Fruit fly (Drosophila melanogaster): Measurements from ENCODE around the gene Uqcc1.

The Uqcc1 gene

DNA sequence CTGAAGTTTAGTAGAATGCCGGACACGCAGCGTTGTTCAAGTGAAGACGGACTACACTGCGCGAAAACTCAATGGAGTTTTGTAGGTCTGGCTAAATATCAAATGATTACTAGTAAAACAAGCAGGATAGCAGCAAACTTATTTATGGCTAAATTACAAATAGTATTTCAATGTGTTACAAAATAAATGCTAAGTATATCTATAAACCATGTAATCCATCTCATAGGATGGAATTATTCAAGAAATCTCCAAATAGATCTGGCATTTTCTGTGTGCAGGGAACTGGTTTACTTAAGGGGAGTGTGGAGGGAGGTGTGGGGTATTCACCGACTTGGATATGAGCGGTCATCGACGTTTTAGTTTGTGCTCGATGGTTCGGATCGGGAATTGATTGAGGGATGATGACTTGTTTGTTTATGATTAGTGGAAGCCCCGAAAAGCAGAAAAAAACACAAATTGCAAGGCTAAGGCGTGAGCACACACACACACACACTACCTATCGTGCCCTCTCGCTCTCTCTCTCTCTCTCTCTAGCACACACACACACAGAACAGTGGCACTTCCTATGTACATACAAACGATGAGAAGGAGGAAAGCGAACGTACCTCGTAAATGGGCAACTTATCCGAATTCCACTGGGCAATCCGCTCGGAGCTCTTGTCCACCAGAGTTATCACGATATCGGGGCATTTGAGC lies 6.0 kb upstream of the Uqcc1 start (continued):
- TF ChIP-seq CG12219 (GFP tag; optimal IDR thresholded peaks at IDR 0.05) (peak; percentile 90), row (GFP tag; IDR thresholded peaks at IDR 0.05) (peak; percentile 90), CG14667 (GFP tag; IDR thresholded peaks at IDR 0.05) (peak; percentile 64), dysf (GFP tag; IDR thresholded peaks at IDR 0.05) (peak; percentile 88), phol (tag; optimal IDR thresholded peaks at IDR 0.05) (peak; percentile 86), CG12942 (GFP tag; optimal IDR thresholded peaks at IDR 0.05) (peak; percentile 69), Nf-YB (GFP tag; optimal IDR thresholded peaks at IDR 0.05) (peak; percentile 38), Bdp1 (GFP tag; optimal IDR thresholded peaks at IDR 0.05) (peak; percentile 54), CG2120 (GFP tag; optimal IDR thresholded peaks at IDR 0.05) (peak; percentile 82), corto (GFP tag; optimal IDR thresholded peaks at IDR 0.05) (no peak), Sry-β (GFP tag; optimal IDR thresholded peaks at IDR 0.05) (peak; percentile 34), jing (GFP tag; optimal IDR thresholded peaks at IDR 0.05) (peak; percentile 75), stwl (tag; optimal IDR thresholded peaks at IDR 0.05) (no peak), mam (GFP tag; optimal IDR thresholded peaks at IDR 0.05) (peak; percentile 79), mld (GFP tag; IDR thresholded peaks at IDR 0.05; ENCODE audit: partially characterized antibody) (no peak), crol (GFP tag; IDR thresholded peaks at IDR 0.05) (peak; percentile 88), pita (GFP tag; optimal IDR thresholded peaks at IDR 0.05) (no peak), pan (optimal IDR thresholded peaks at IDR 0.05) (no peak), pan (GFP tag; optimal IDR thresholded peaks at IDR 0.05 in 1 of 2, IDR thresholded peaks at IDR 0.05 in 1 of 2) (peak in 1 of 2 experiments; percentile 72), trh (GFP tag; optimal IDR thresholded peaks at IDR 0.05) (peak; percentile 78), CG10979 (tag; optimal IDR thresholded peaks at IDR 0.05) (peak; percentile 88), Oaz (GFP tag; IDR thresholded peaks at IDR 0.05) (peak; percentile 47; the same call in 1 of the 2 replicates), da (GFP tag; optimal IDR thresholded peaks at IDR 0.05) (no peak), CG12744 (GFP tag; optimal IDR thresholded peaks at IDR 0.05) (peak; percentile 41), HLHmδ (GFP tag; optimal IDR thresholded peaks at IDR 0.05) (no peak), otp (GFP tag; IDR thresholded peaks at IDR 0.05) (peak; percentile 65; the same call in 2 of the 3 replicates), chm (GFP tag; IDR thresholded peaks at IDR 0.05) (peak; percentile 58; the same call in 1 of the 2 replicates), CG43689 (GFP tag; IDR thresholded peaks at IDR 0.05) (0 out of 2 replicates have a peak, but pooled peaks have one; percentile 30), sug (tag; optimal IDR thresholded peaks at IDR 0.05) (no peak), Hr3 (GFP tag; optimal IDR thresholded peaks at IDR 0.05) (peak; percentile 81), vvl (GFP tag; IDR thresholded peaks at IDR 0.05) (peak; percentile 88), Ptx1 (GFP tag; IDR thresholded peaks at IDR 0.05) (peak; percentile 79), HHEX (GFP tag; optimal IDR thresholded peaks at IDR 0.05) (peak; percentile 82), Rx (GFP tag; IDR thresholded peaks at IDR 0.05) (no peak), Usf (GFP tag; optimal IDR thresholded peaks at IDR 0.05) (peak; percentile 54), crc (GFP tag; optimal IDR thresholded peaks at IDR 0.05) (peak; percentile 75), bab2 (GFP tag; optimal IDR thresholded peaks at IDR 0.05) (peak; percentile 78), Doc2 (GFP tag; IDR thresholded peaks at IDR 0.05) (no peak), Drgx (GFP tag; IDR thresholded peaks at IDR 0.05) (peak; percentile 70), CG13287 (GFP tag; IDR thresholded peaks at IDR 0.05; ENCODE audit: partially characterized antibody) (no peak), ap (GFP tag; IDR thresholded peaks at IDR 0.05) (peak; percentile 65), luna (GFP tag; optimal IDR thresholded peaks at IDR 0.05) (no peak), CG9876 (GFP tag; optimal IDR thresholded peaks at IDR 0.05) (peak; percentile 56), slbo (GFP tag; IDR thresholded peaks at IDR 0.05) (peak; percentile 74), CG32772 (GFP tag; IDR thresholded peaks at IDR 0.05) (peak; percentile 66), CG4404 (GFP tag; IDR thresholded peaks at IDR 0.05) (peak; percentile 55), CG31224 (GFP tag; IDR thresholded peaks at IDR 0.05) (peak; percentile 50), MTF-1 (GFP tag; optimal IDR thresholded peaks at IDR 0.05; ENCODE audit: borderline replicate concordance) (peak; percentile 61), CG16815 (GFP tag; optimal IDR thresholded peaks at IDR 0.05) (peak; percentile 67), CG15073 (GFP tag; optimal IDR thresholded peaks at IDR 0.05) (peak; percentile 0), NC2α (GFP tag; optimal IDR thresholded peaks at IDR 0.05) (peak; percentile 73)
